Worm (Caenorhabditis elegans): ENCODE results near the gene cnb-1.
A peak's percentile ranks its signal among the peaks of the same experiment; 100 is the strongest.

ce11 chrV:11380571-11380970, 5.0 kb downstream of the cnb-1 start:
- TF ChIP-seq lin-39 (tag; optimal IDR thresholded peaks at IDR 0.05) (no peak), fkh-10 (GFP tag; optimal IDR thresholded peaks at IDR 0.05) (peak; percentile 49), unc-62 (GFP tag; optimal IDR thresholded peaks at IDR 0.05) (no peak), nhr-11 (tag; optimal IDR thresholded peaks at IDR 0.05) (no peak), snpc-4 (tag; optimal IDR thresholded peaks at IDR 0.05) (no peak), mml-1 (tag; optimal IDR thresholded peaks at IDR 0.05) (no peak), pqm-1 (tag; optimal IDR thresholded peaks at IDR 0.05) (no peak), nhr-76 (tag; optimal IDR thresholded peaks at IDR 0.05) (no peak)

Measured in whole organism, L3 larva.